Worm (Caenorhabditis elegans): ENCODE measurements around the gene acp-1.

acp-1 gene

ce11 chrX:3408717-3409303 is 23.5 kb upstream of the acp-1 start:
- TF ChIP-seq pat-9 (tag; optimal IDR thresholded peaks at IDR 0.05), result no peak
- no peak for TF ChIP-seq fax-1 (tag; optimal IDR thresholded peaks at IDR 0.05)
- no peak for TF ChIP-seq mec-3 (tag; optimal IDR thresholded peaks at IDR 0.05; ENCODE audit: borderline replicate concordance)
- no peak for TF ChIP-seq nhr-11 (tag; optimal IDR thresholded peaks at IDR 0.05)

- TF ChIP-seq npax-4 (tag; optimal IDR thresholded peaks at IDR 0.05), result no peak
- TF ChIP-seq elt-4 (tag; optimal IDR thresholded peaks at IDR 0.05), result no peak
- TF ChIP-seq unc-86 (tag; optimal IDR thresholded peaks at IDR 0.05), result no peak
- no peak for TF ChIP-seq pag-3 (tag; optimal IDR thresholded peaks at IDR 0.05; ENCODE audit: borderline replicate concordance)
- TF ChIP-seq hlh-6 (tag; optimal IDR thresholded peaks at IDR 0.05), result no peak
- TF ChIP-seq tbx-7 (tag; optimal IDR thresholded peaks at IDR 0.05), result no peak
- no peak for TF ChIP-seq ceh-48 (tag; optimal IDR thresholded peaks at IDR 0.05)
- TF ChIP-seq hlh-8 (tag; optimal IDR thresholded peaks at IDR 0.05), result no peak
- no peak for TF ChIP-seq pha-2 (tag; optimal IDR thresholded peaks at IDR 0.05)
- no peak for TF ChIP-seq che-1 (tag; optimal IDR thresholded peaks at IDR 0.05)
- no peak for TF ChIP-seq ceh-45 (GFP tag; IDR thresholded peaks at IDR 0.05)
Measured at ce11 chrX:3403195-3403594, 17.9 kb upstream of the acp-1 start, which contains the start of gene vit-5. Gene vit-5 (plus strand): TSS chrX:3403471.

- TF ChIP-seq gmeb-2 (tag; optimal IDR thresholded peaks at IDR 0.05), result no peak
- TF ChIP-seq ztf-16 (tag; optimal IDR thresholded peaks at IDR 0.05), result no peak
- TF ChIP-seq ceh-19 (GFP tag; optimal IDR thresholded peaks at IDR 0.05), result no peak
- no peak for TF ChIP-seq K09A11.1 (tag; optimal IDR thresholded peaks at IDR 0.05; ENCODE audit: insufficient read depth)
- no peak for TF ChIP-seq fax-1 (tag; optimal IDR thresholded peaks at IDR 0.05)
Measured at ce11 chrX:3401701-3402100, 16.4 kb upstream of the acp-1 start, which contains the start of gene C04F6.9. Gene C04F6.9 (plus strand): TSS chrX:3402001.

- no peak for TF ChIP-seq fkh-10 (GFP tag; optimal IDR thresholded peaks at IDR 0.05)
- no peak for TF ChIP-seq ets-4 (tag; optimal IDR thresholded peaks at IDR 0.05)
- TF ChIP-seq eyg-1 (tag; optimal IDR thresholded peaks at IDR 0.05), result no peak
- no peak for TF ChIP-seq hlh-6 (tag; optimal IDR thresholded peaks at IDR 0.05)
- no peak for TF ChIP-seq ama-1 (optimal IDR thresholded peaks at IDR 0.05)
- no peak for TF ChIP-seq madf-2 (tag; optimal IDR thresholded peaks at IDR 0.05)
- TF ChIP-seq rnt-1 (tag; optimal IDR thresholded peaks at IDR 0.05), result no peak
- no peak for TF ChIP-seq ceh-34 (tag; optimal IDR thresholded peaks at IDR 0.05)
- no peak for TF ChIP-seq pha-2 (tag; optimal IDR thresholded peaks at IDR 0.05)
- TF ChIP-seq ceh-22 (tag; optimal IDR thresholded peaks at IDR 0.05), result no peak
- no peak for TF ChIP-seq dve-1 (tag; optimal IDR thresholded peaks at IDR 0.05)
- TF ChIP-seq pros-1 (tag; optimal IDR thresholded peaks at IDR 0.05), result no peak
- no peak for TF ChIP-seq che-1 (tag; optimal IDR thresholded peaks at IDR 0.05)
- TF ChIP-seq odd-2 (tag; optimal IDR thresholded peaks at IDR 0.05), result no peak
- no peak for TF ChIP-seq zip-5 (tag; optimal IDR thresholded peaks at IDR 0.05)
- no peak for TF ChIP-seq tbx-2 (tag; optimal IDR thresholded peaks at IDR 0.05)
- no peak for TF ChIP-seq ceh-45 (GFP tag; IDR thresholded peaks at IDR 0.05)
- TF ChIP-seq ceh-31 (tag; optimal IDR thresholded peaks at IDR 0.05), result no peak
Measured at ce11 chrX:3400387-3400786, 15.1 kb upstream of the acp-1 start.

- TF ChIP-seq ceh-24 (tag; optimal IDR thresholded peaks at IDR 0.05), result no peak
- no peak for TF ChIP-seq ceh-22 (tag; optimal IDR thresholded peaks at IDR 0.05)
- no peak for TF ChIP-seq pqm-1 (tag; optimal IDR thresholded peaks at IDR 0.05)
- no peak for TF ChIP-seq ceh-18 (tag; optimal IDR thresholded peaks at IDR 0.05)
- no peak for TF ChIP-seq tbx-2 (tag; optimal IDR thresholded peaks at IDR 0.05)
- no peak for TF ChIP-seq nfya-1 (tag; optimal IDR thresholded peaks at IDR 0.05)
- no peak for TF ChIP-seq hlh-8 (tag; optimal IDR thresholded peaks at IDR 0.05)
- no peak for TF ChIP-seq F13H6.1 (tag; optimal IDR thresholded peaks at IDR 0.05)
- TF ChIP-seq npax-4 (tag; optimal IDR thresholded peaks at IDR 0.05), result no peak
- TF ChIP-seq fkh-6 (tag; optimal IDR thresholded peaks at IDR 0.05), result no peak
- no peak for TF ChIP-seq T23F11.4 (GFP tag; optimal IDR thresholded peaks at IDR 0.05)
- TF ChIP-seq nhr-11 (tag; optimal IDR thresholded peaks at IDR 0.05), result no peak
- no peak for TF ChIP-seq fax-1 (tag; optimal IDR thresholded peaks at IDR 0.05)
- no peak for TF ChIP-seq ceh-19 (GFP tag; optimal IDR thresholded peaks at IDR 0.05)
- TF ChIP-seq hlh-15 (tag; optimal IDR thresholded peaks at IDR 0.05), result no peak
Measured at ce11 chrX:3399917-3400316, 14.7 kb upstream of the acp-1 start, which contains the start of gene cht-1. Gene cht-1 (minus strand): TSS chrX:3400017.

Data from whole organism, late embryonic.